Worm (Caenorhabditis elegans): Measurements from ENCODE around the gene nlp-18.

- TF ChIP-seq zag-1 (tag; optimal IDR thresholded peaks at IDR 0.05): no peak
- no peak for TF ChIP-seq jun-1 (tag; optimal IDR thresholded peaks at IDR 0.05)
- TF ChIP-seq unc-62 (GFP tag; optimal IDR thresholded peaks at IDR 0.05): no peak
- TF ChIP-seq nhr-11 (tag; optimal IDR thresholded peaks at IDR 0.05): no peak
- TF ChIP-seq skn-1 (tag; optimal IDR thresholded peaks at IDR 0.05): no peak
- no peak for TF ChIP-seq lin-39 (tag; optimal IDR thresholded peaks at IDR 0.05)
- TF ChIP-seq pqm-1 (tag; optimal IDR thresholded peaks at IDR 0.05): no peak
- TF ChIP-seq fkh-10 (GFP tag; optimal IDR thresholded peaks at IDR 0.05): no peak
- TF ChIP-seq elt-1 (tag; optimal IDR thresholded peaks at IDR 0.05): no peak
These were observed 5.6 kb upstream of the nlp-18 start, which contains the start of gene srlf-15 for ce11 chrII:11035774-11036173.
